Worm (Caenorhabditis elegans) whole organism, early embryonic: ENCODE data around the gene C01G10.4.

ENCODE experiments used
- B0310.2 ChIP-seq: sonication (generic microtip); optimal IDR thresholded peaks from 2 replicates; lab custom pipeline; 2016; ENCODE audit warnings: mild to moderate bottlenecking, missing genetic modification characterization, missing compliant biosample characterization
- F13C5.2 ChIP-seq: sonication (generic microtip); optimal IDR thresholded peaks from 2 replicates; lab custom pipeline; 2017; ENCODE audit warnings: mild to moderate bottlenecking, missing genetic modification characterization, inconsistent platforms, missing compliant biosample characterization
- aly-1 ChIP-seq: sonication (generic microtip); optimal IDR thresholded peaks from 2 replicates; lab custom pipeline; 2016; ENCODE audit warnings: missing genetic modification characterization, missing compliant biosample characterization
- ama-1 ChIP-seq: fragments of 150-350 bp; optimal IDR thresholded peaks from 2 replicates; lab custom pipeline; 2014
- ceh-13 ChIP-seq: fragments of 200-800 bp; sonication (Bioruptor generic); optimal IDR thresholded peaks from 2 replicates; lab custom pipeline; 2018; ENCODE audit warnings: mild to moderate bottlenecking, missing genetic modification characterization, missing compliant biosample characterization
- ceh-36 ChIP-seq: sonication (generic microtip); optimal IDR thresholded peaks from 2 replicates; lab custom pipeline; 2016; ENCODE audit warnings: missing genetic modification characterization, inconsistent platforms, missing compliant biosample characterization
- ets-7 ChIP-seq: sonication (generic microtip); optimal IDR thresholded peaks from 2 replicates; lab custom pipeline; 2016; ENCODE audit warnings: missing genotype, missing genetic modification characterization, missing compliant biosample characterization
- flt-1 ChIP-seq: fragments of 200-800 bp; sonication (Bioruptor generic); IDR thresholded peaks from 2 replicates; pipeline ENCODE4 v1.3.6; 2022; ENCODE audit warnings: missing genetic modification characterization, missing compliant biosample characterization
- hmbx-1 ChIP-seq: sonication (generic microtip); optimal IDR thresholded peaks from 2 replicates; lab custom pipeline; 2016; ENCODE audit warnings: mild to moderate bottlenecking, missing genetic modification characterization, missing compliant biosample characterization
- hmg-4 ChIP-seq: fragments of 200-800 bp; sonication (Bioruptor generic); optimal IDR thresholded peaks from 2 replicates; lab custom pipeline; 2018; ENCODE audit warnings: mild to moderate bottlenecking, missing genetic modification characterization, missing compliant biosample characterization
- hnd-1 ChIP-seq: sonication (generic microtip); optimal IDR thresholded peaks from 2 replicates; lab custom pipeline; 2016; ENCODE audit warnings: missing genetic modification characterization, missing compliant biosample characterization
- pes-1 ChIP-seq: fragments of 200-800 bp; sonication (Bioruptor generic); IDR thresholded peaks from 2 replicates; pipeline ENCODE4 v1.3.6; 2022; ENCODE audit warnings: missing genetic modification reagents, missing genetic modification characterization, missing compliant biosample characterization
- scrt-1 ChIP-seq: fragments of 200-800 bp; sonication (Bioruptor generic); IDR thresholded peaks from 2 replicates; pipeline ENCODE4 v1.3.6; 2022; ENCODE audit warnings: missing genetic modification characterization, missing compliant biosample characterization
- sea-1 ChIP-seq: fragments of 200-800 bp; sonication (Bioruptor generic); conservative IDR thresholded peaks from 2 replicates; pipeline ENCODE4 v1.3.6; 2022; ENCODE audit warnings: missing genetic modification characterization, missing compliant biosample characterization
- tbx-11 ChIP-seq: fragments of 200-800 bp; sonication (Bioruptor generic); IDR thresholded peaks from 2 replicates; pipeline ENCODE4 v1.3.6; 2022; ENCODE audit warnings: missing genetic modification characterization, missing compliant biosample characterization
- tbx-37 ChIP-seq: fragments of 200-800 bp; sonication (Bioruptor generic); conservative IDR thresholded peaks from 2 replicates; pipeline ENCODE4 v1.3.6; 2022; ENCODE audit warnings: missing genetic modification reagents, missing genetic modification characterization, missing compliant biosample characterization
- tra-4 ChIP-seq: sonication (generic microtip); optimal IDR thresholded peaks from 2 replicates; lab custom pipeline; 2017; ENCODE audit warnings: missing genetic modification characterization, missing compliant biosample characterization

The C01G10.4 gene

DNA sequence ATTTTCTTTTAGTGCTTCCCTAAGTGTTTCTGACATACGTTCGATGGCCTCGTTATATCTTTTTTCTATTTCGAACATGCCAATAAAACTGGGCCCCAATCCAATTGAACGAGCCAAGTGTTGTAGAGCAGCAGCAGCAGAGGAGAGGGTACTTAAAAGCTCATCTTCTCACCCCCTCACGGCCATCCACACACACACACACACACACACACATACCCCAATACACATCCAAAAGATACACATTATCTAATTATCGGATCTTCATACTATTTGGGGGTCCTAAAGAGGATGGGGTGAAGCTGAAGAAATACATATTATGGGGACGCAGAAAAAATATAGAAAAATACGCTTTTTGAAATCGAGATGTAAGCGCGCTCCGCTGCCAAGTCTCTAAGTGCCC is 16.8 kb upstream of the C01G10.4 start:
- TF ChIP-seq ceh-36 (no peak), tbx-11 (0 out of 2 replicates have a peak, but pooled peaks have one; percentile 24)

DNA sequence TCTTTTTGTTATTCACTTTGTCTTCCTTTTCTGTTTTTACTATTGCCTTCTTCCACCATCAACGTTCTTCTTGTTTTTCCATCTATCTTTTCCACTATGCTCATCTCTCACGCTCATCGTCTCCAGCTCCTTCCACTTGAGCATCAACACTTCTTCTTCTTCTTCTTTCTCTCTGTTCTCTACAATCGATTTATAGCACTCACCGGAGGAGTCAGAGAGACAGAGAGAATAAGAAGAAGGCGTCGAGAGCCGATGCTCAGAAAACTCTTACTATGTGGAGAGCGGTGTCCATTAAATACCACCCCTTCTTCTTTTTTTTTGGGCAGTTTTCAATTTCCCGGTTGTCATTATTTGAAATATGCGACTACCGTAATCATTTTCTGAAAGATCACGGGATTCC is 14.6 kb upstream of the C01G10.4 start:
- TF ChIP-seq tbx-37 (GFP tag; lab: Robert Waterston, UW) (no peak), F13C5.2 (tag; lab: Kevin White, UChicago) (no peak), B0310.2 (tag; lab: Kevin White, UChicago) (no peak), hmbx-1 (tag; lab: Kevin White, UChicago) (no peak), ets-7 (tag; lab: Kevin White, UChicago) (no peak), hmg-4 (GFP tag; lab: Kevin White, UChicago) (no peak), ama-1 (lab: Kevin White, UChicago) (no peak), flt-1 (no peak), tra-4 (tag; lab: Kevin White, UChicago) (no peak), ceh-36 (no peak), scrt-1 (GFP tag; lab: Robert Waterston, UW) (no peak), ceh-13 (GFP tag; lab: Kevin White, UChicago) (no peak), aly-1 (no peak), tbx-11 (no peak), pes-1 (GFP tag; lab: Robert Waterston, UW) (no peak), sea-1 (GFP tag; lab: Robert Waterston, UW) (no peak)

DNA sequence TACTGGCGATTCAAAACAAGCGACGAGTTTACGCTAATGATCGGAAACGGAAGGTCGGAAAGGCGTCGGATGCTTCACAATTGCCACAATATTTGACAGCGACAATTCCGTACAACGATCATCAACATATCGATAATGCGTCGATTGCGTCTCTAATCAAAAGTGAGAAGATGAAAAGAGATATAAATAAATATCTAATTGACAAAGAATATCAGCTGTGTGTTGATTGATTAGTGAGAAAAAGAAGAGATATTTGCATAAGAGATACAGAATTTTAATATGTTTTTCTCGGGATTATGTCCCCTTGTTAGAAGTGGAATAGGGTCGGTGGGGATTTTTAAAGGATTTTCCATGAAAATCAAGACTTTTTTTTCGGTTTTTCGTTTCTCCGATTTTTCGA is 11.0 kb upstream of the C01G10.4 start:
- no peak for TF ChIP-seq hnd-1

- TF ChIP-seq aly-1: no peak
- TF ChIP-seq F13C5.2 (tag; lab: Kevin White, UChicago): peak; percentile 31
- TF ChIP-seq tbx-11: no peak
- TF ChIP-seq sea-1 (GFP tag; lab: Robert Waterston, UW): no peak
- TF ChIP-seq tbx-37 (GFP tag; lab: Robert Waterston, UW): peak; percentile 60
- TF ChIP-seq ceh-13 (GFP tag; lab: Kevin White, UChicago): no peak
- TF ChIP-seq ceh-36: no peak
- TF ChIP-seq hnd-1: no peak
- TF ChIP-seq ama-1 (lab: Kevin White, UChicago): no peak
- TF ChIP-seq scrt-1 (GFP tag; lab: Robert Waterston, UW): no peak
- no peak for TF ChIP-seq hmg-4 (GFP tag; lab: Kevin White, UChicago)
- TF ChIP-seq tra-4 (tag; lab: Kevin White, UChicago): peak; percentile 4
- TF ChIP-seq ets-7 (tag; lab: Kevin White, UChicago): no peak
- no peak for TF ChIP-seq hmbx-1 (tag; lab: Kevin White, UChicago)
- no peak for TF ChIP-seq B0310.2 (tag; lab: Kevin White, UChicago)
- no peak for TF ChIP-seq flt-1
- TF ChIP-seq pes-1 (GFP tag; lab: Robert Waterston, UW): no peak
Observed at ce11 chrV:15082291-15082690, 7.2 kb upstream of the C01G10.4 start, which contains the start of the genes C01G10.10 and C01G10.9. Gene C01G10.10, minus strand, starts transcription at chrV:15082441. Gene C01G10.9, plus strand, starts transcription at chrV:15082530.

DNA sequence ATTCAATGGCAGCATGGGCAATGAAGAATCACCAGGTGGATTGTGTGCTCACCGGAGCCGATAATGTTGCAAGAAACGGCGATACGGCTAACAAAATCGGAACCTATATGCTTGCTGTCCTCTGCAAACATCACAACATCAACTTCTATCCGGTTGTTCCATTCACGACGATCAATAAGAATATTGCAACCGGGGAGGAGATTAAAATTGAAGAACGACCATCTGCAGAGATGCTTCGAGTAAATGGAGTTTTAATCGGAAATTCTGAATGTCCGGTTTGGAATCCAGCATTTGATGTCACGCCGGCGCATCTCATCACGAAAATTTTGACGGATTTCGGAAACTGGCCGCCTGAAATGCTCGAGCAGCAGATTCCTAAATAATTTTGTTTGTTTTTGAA is 5.9 kb upstream of the C01G10.4 start:
- TF ChIP-seq ets-7 (tag; lab: Kevin White, UChicago) (no peak), ceh-36 (no peak), ama-1 (lab: Kevin White, UChicago) (no peak), ceh-13 (GFP tag; lab: Kevin White, UChicago) (no peak), tra-4 (tag; lab: Kevin White, UChicago) (no peak), hmbx-1 (tag; lab: Kevin White, UChicago) (no peak), sea-1 (GFP tag; lab: Robert Waterston, UW) (peak; percentile 62; the same call in 1 of the 2 replicates), tbx-11 (no peak)

DNA sequence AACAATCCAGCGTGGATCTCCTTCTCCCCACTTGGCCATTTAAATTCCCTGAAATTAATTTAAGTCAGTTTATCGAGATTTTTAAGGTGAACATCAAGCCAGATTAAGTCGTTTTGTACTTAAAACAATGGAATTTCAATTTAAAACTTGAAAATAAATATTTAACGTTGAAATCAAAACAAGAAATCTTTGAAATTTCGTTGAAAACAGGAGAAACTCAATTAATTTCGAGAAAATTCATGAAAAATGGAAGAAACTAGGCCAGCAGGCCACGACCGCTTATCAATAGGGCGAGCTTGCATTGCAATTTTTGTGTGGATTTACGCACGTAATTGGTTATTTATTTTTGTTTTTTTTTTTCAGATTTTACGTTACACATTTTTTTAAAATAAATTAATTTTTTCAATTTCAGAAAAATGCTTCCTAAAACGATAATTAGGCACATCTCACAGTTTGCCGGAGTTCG is 4.2 kb upstream of the C01G10.4 start, which contains the start of the genes ahsa-1 and C01G10.7:
TSS of gene ahsa-1 (minus strand) at position 51 of the 466 bp plus-strand sequence.
TSS of gene C01G10.7 (plus strand) at position 413 of the 466 bp plus-strand sequence.
- TF ChIP-seq flt-1 (0 out of 2 replicates have a peak, but pooled peaks have one; percentile 24), tbx-37 (GFP tag; lab: Robert Waterston, UW) (peak; percentile 70), F13C5.2 (tag; lab: Kevin White, UChicago) (peak; percentile 64), B0310.2 (tag; lab: Kevin White, UChicago) (no peak), aly-1 (no peak), sea-1 (GFP tag; lab: Robert Waterston, UW) (no peak), ama-1 (lab: Kevin White, UChicago) (no peak), ceh-13 (GFP tag; lab: Kevin White, UChicago) (no peak), scrt-1 (GFP tag; lab: Robert Waterston, UW) (no peak), ets-7 (tag; lab: Kevin White, UChicago) (peak; percentile 16), hmg-4 (GFP tag; lab: Kevin White, UChicago) (no peak), hmbx-1 (tag; lab: Kevin White, UChicago) (peak; percentile 6), pes-1 (GFP tag; lab: Robert Waterston, UW) (peak; percentile 78), tbx-11 (no peak), tra-4 (tag; lab: Kevin White, UChicago) (no peak), ceh-36 (no peak), hnd-1 (peak; percentile 10)

DNA sequence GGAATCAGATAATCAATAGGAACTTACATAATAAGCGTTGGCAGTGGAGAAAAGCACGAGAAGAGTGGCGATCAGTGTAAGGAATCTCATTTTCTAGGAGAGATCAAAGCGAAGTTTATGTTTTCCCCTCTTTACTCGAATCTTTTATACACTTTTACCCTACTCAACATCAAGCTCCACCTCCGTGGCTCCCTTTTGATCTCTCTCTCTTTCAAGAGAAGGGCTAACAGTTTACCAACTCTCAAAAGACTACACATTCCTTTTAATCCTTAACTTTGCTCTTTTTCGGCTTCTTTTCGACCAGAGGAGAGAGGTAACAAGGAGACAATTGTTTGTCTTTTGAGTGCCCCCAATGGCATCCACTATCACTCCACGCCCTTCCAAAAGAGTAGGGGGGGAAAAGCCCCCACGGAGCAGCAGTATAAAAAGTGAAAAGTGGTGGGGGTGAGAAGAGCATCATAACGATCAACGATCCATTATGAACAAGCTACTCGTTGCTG is 2.3 kb upstream of the C01G10.4 start, which contains the start of the genes C01G10.15 and C01G10.6:
TSS of gene C01G10.15 (minus strand) at position 101 of the 500 bp plus-strand sequence.
TSS of gene C01G10.6 (plus strand) at position 450 of the 500 bp plus-strand sequence.
- no peak for TF ChIP-seq B0310.2 (tag; lab: Kevin White, UChicago)
- TF ChIP-seq ceh-36: no peak

ce11 chrV:15088613-15089012 is 927 bp upstream of the C01G10.4 start, which contains the start of gene C01G10.18:
Gene C01G10.18, minus strand, starts transcription at chrV:15088713.
- no peak for TF ChIP-seq tbx-37 (GFP tag; lab: Robert Waterston, UW)
- TF ChIP-seq hmg-4 (GFP tag; lab: Kevin White, UChicago): no peak
- TF ChIP-seq pes-1 (GFP tag; lab: Robert Waterston, UW): no peak
- TF ChIP-seq tbx-11: no peak
- no peak for TF ChIP-seq aly-1
- TF ChIP-seq sea-1 (GFP tag; lab: Robert Waterston, UW): no peak
- TF ChIP-seq F13C5.2 (tag; lab: Kevin White, UChicago): no peak
- TF ChIP-seq B0310.2 (tag; lab: Kevin White, UChicago): no peak
- TF ChIP-seq ceh-36: no peak
- TF ChIP-seq flt-1: no peak
- no peak for TF ChIP-seq tra-4 (tag; lab: Kevin White, UChicago)
- TF ChIP-seq ceh-13 (GFP tag; lab: Kevin White, UChicago): no peak
- no peak for TF ChIP-seq ama-1 (lab: Kevin White, UChicago)
- no peak for TF ChIP-seq hmbx-1 (tag; lab: Kevin White, UChicago)
- no peak for TF ChIP-seq hnd-1
- no peak for TF ChIP-seq ets-7 (tag; lab: Kevin White, UChicago)
- TF ChIP-seq scrt-1 (GFP tag; lab: Robert Waterston, UW): no peak
